Worm (Caenorhabditis elegans): Measurements from ENCODE around the gene C27H6.9.

Gene C27H6.9

ce11 chrV:10012639-10013038 is 30.0 kb downstream of the C27H6.9 start:
- TF ChIP-seq nhr-12 (tag; optimal IDR thresholded peaks at IDR 0.05): no peak
- peak; percentile 38 for TF ChIP-seq elt-3 (tag; optimal IDR thresholded peaks at IDR 0.05)

- no peak for TF ChIP-seq pha-4 (tag; optimal IDR thresholded peaks at IDR 0.05)
- TF ChIP-seq cnd-1 (tag; optimal IDR thresholded peaks at IDR 0.05): no peak
- TF ChIP-seq ceh-39 (tag; optimal IDR thresholded peaks at IDR 0.05): no peak
- TF ChIP-seq nhr-12 (tag; optimal IDR thresholded peaks at IDR 0.05): no peak
These were observed 35.6 kb downstream of the C27H6.9 start for ce11 chrV:10018291-10018690.

- no peak for TF ChIP-seq elt-3 (tag; optimal IDR thresholded peaks at IDR 0.05)
- TF ChIP-seq nhr-2 (tag; optimal IDR thresholded peaks at IDR 0.05): no peak
- no peak for TF ChIP-seq unc-39 (tag; optimal IDR thresholded peaks at IDR 0.05)
- TF ChIP-seq cnd-1 (tag; optimal IDR thresholded peaks at IDR 0.05): no peak
- no peak for TF ChIP-seq pha-4 (tag; optimal IDR thresholded peaks at IDR 0.05)
These were observed 36.5 kb downstream of the C27H6.9 start for ce11 chrV:10019083-10019624.

ce11 chrV:10019934-10020333 is 37.3 kb downstream of the C27H6.9 start:
- TF ChIP-seq unc-120 (tag; optimal IDR thresholded peaks at IDR 0.05; ENCODE audit: poor library complexity, severe bottlenecking): no peak
- no peak for TF ChIP-seq ceh-39 (tag; optimal IDR thresholded peaks at IDR 0.05)
- no peak for TF ChIP-seq cnd-1 (tag; optimal IDR thresholded peaks at IDR 0.05)
- no peak for TF ChIP-seq ham-2 (GFP tag; optimal IDR thresholded peaks at IDR 0.05)
- no peak for TF ChIP-seq bed-3 (GFP tag; optimal IDR thresholded peaks at IDR 0.05)
- TF ChIP-seq drap-1 (GFP tag; optimal IDR thresholded peaks at IDR 0.05): no peak
- no peak for TF ChIP-seq M03D4.4 (tag; optimal IDR thresholded peaks at IDR 0.05)

ce11 chrV:10023062-10023536 is 40.4 kb downstream of the C27H6.9 start:
- TF ChIP-seq lsy-2 (tag; optimal IDR thresholded peaks at IDR 0.05) (no peak), sptf-1 (tag; optimal IDR thresholded peaks at IDR 0.05) (no peak), lin-13 (tag; optimal IDR thresholded peaks at IDR 0.05) (no peak), ceh-39 (tag; optimal IDR thresholded peaks at IDR 0.05) (no peak), pha-4 (tag; optimal IDR thresholded peaks at IDR 0.05) (no peak), nhr-2 (tag; optimal IDR thresholded peaks at IDR 0.05) (no peak), tbx-8 (GFP tag; optimal IDR thresholded peaks at IDR 0.05) (no peak), zip-8 (tag; optimal IDR thresholded peaks at IDR 0.05) (no peak), drap-1 (GFP tag; optimal IDR thresholded peaks at IDR 0.05) (no peak), sem-2 (GFP tag; optimal IDR thresholded peaks at IDR 0.05) (no peak), unc-120 (tag; optimal IDR thresholded peaks at IDR 0.05; ENCODE audit: poor library complexity, severe bottlenecking) (no peak), unc-62 (GFP tag; optimal IDR thresholded peaks at IDR 0.05) (no peak)

ce11 chrV:10030992-10031383 is 48.3 kb downstream of the C27H6.9 start, which contains the start of gene acl-2:
Gene acl-2 (minus strand): TSS chrV:10031092.
- TF ChIP-seq elt-1 (tag; optimal IDR thresholded peaks at IDR 0.05; ENCODE audit: borderline replicate concordance, insufficient read depth): no peak
- no peak for TF ChIP-seq cnd-1 (tag; optimal IDR thresholded peaks at IDR 0.05)
- TF ChIP-seq blmp-1 (tag; optimal IDR thresholded peaks at IDR 0.05): no peak
- TF ChIP-seq zip-8 (tag; optimal IDR thresholded peaks at IDR 0.05): no peak
- no peak for TF ChIP-seq ceh-43 (GFP tag; optimal IDR thresholded peaks at IDR 0.05)
- no peak for TF ChIP-seq ces-1 (GFP tag; optimal IDR thresholded peaks at IDR 0.05)
- TF ChIP-seq tbx-8 (GFP tag; optimal IDR thresholded peaks at IDR 0.05): no peak
- no peak for TF ChIP-seq unc-62 (GFP tag; optimal IDR thresholded peaks at IDR 0.05)
- TF ChIP-seq sptf-1 (tag; optimal IDR thresholded peaks at IDR 0.05): no peak
- TF ChIP-seq unc-39 (tag; optimal IDR thresholded peaks at IDR 0.05): no peak
- no peak for TF ChIP-seq sem-2 (GFP tag; optimal IDR thresholded peaks at IDR 0.05)
- no peak for TF ChIP-seq mep-1 (tag; optimal IDR thresholded peaks at IDR 0.05)
- TF ChIP-seq nhr-28 (tag; optimal IDR thresholded peaks at IDR 0.05): no peak
- TF ChIP-seq lin-32 (GFP tag; optimal IDR thresholded peaks at IDR 0.05): no peak
- no peak for TF ChIP-seq M03D4.4 (tag; optimal IDR thresholded peaks at IDR 0.05)
- no peak for TF ChIP-seq ztf-11 (tag; optimal IDR thresholded peaks at IDR 0.05)
- TF ChIP-seq ham-2 (GFP tag; optimal IDR thresholded peaks at IDR 0.05): no peak
- TF ChIP-seq ceh-83 (GFP tag; optimal IDR thresholded peaks at IDR 0.05): no peak
- no peak for TF ChIP-seq elt-3 (tag; optimal IDR thresholded peaks at IDR 0.05)
- no peak for TF ChIP-seq pha-4 (tag; optimal IDR thresholded peaks at IDR 0.05)
